Worm (Caenorhabditis elegans) whole organism, midembryonic: Measurements from ENCODE around the gene sup-36.

Source experiments
- T22C8.4 ChIP-seq: fragments of 200-800 bp; sonication (Bioruptor generic); IDR thresholded peaks from 2 replicates; pipeline ENCODE4 v1.3.6; 2022; ENCODE audit warnings: missing genetic modification characterization, missing compliant biosample characterization
- cog-1 ChIP-seq: sonication (generic microtip); optimal IDR thresholded peaks from 2 replicates; lab custom pipeline; 2016; ENCODE audit warnings: missing genetic modification characterization, missing compliant biosample characterization
- flt-1 ChIP-seq: fragments of 200-800 bp; sonication (Bioruptor generic); IDR thresholded peaks from 2 replicates; pipeline ENCODE4 v1.3.6; 2022; ENCODE audit warnings: missing genetic modification characterization, missing compliant biosample characterization
- klf-2 ChIP-seq: fragments of 200-800 bp; sonication (Bioruptor generic); conservative IDR thresholded peaks from 2 replicates; pipeline ENCODE4 v1.3.6; 2022; ENCODE audit warnings: missing genetic modification reagents, missing genetic modification characterization, missing compliant biosample characterization
- med-1 ChIP-seq: sonication (generic microtip); optimal IDR thresholded peaks from 2 replicates; lab custom pipeline; 2017; ENCODE audit warnings: missing genetic modification characterization, mild to moderate bottlenecking, missing compliant biosample characterization, antibody characterized with exemption, missing genetic modification reagents; ENCODE audit not compliant: insufficient read depth
- ref-1 ChIP-seq: fragments of 200-800 bp; sonication (Bioruptor generic); conservative IDR thresholded peaks from 2 replicates; pipeline ENCODE4 v1.3.6; 2022; ENCODE audit warnings: missing genetic modification reagents, missing genetic modification characterization, missing compliant biosample characterization
- tab-1 ChIP-seq: fragments of 200-800 bp; sonication (Bioruptor generic); IDR thresholded peaks from 2 replicates; pipeline ENCODE4 v1.3.6; 2022; ENCODE audit warnings: missing genetic modification characterization, missing compliant biosample characterization
- ztf-23 ChIP-seq: fragments of 200-800 bp; sonication (Bioruptor generic); IDR thresholded peaks from 2 replicates; pipeline ENCODE4 v1.3.6; 2022; ENCODE audit warnings: missing genetic modification reagents, missing genetic modification characterization, missing compliant biosample characterization
- ztf-29 ChIP-seq: fragments of 200-800 bp; sonication (Bioruptor generic); IDR thresholded peaks from 2 replicates; pipeline ENCODE4 v1.3.6; 2022; ENCODE audit warnings: missing genetic modification reagents, missing genetic modification characterization, missing compliant biosample characterization

sup-36 gene

ce11 chrIV:6631704-6632272 is 30.3 kb downstream of the sup-36 start, which contains the start of the genes cest-5.1 and C01B10.9:
cest-5.1 (minus strand) TSS chrIV:6631754.
C01B10.9 (plus strand) TSS chrIV:6632222.
- TF ChIP-seq tab-1 (GFP tag; lab: Robert Waterston, UW), result no peak
- TF ChIP-seq T22C8.4 (GFP tag; lab: Robert Waterston, UW), result 0 out of 2 replicates have a peak, but pooled peaks have one; percentile 27
- peak; percentile 9 for TF ChIP-seq cog-1 (tag; lab: Kevin White, UChicago)

DNA sequence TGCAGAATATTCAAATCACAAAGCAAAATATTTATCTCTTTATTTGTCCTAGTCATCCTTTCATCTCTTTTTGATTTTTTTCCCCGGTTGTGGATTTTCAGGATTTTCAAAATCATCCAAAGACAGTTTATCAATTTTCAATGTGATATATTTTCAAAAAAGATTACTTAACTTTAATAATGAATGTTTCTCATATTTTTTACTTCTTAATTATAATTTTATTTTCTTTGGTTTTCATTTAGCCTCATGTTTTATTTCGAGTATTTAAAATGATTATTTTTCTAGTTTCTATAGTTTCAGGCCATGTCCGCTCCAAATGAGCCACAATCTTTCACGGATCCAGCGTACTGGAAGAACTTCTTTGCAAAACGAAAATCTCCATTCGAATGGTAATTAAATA is 33.3 kb downstream of the sup-36 start, which contains the start of gene metl-13:
Gene metl-13, plus strand, starts transcription at position 301 of the 400 bp plus-strand sequence.
- TF ChIP-seq klf-2 (GFP tag; lab: Robert Waterston, UW) (no peak), flt-1 (GFP tag; lab: Robert Waterston, UW) (no peak), T22C8.4 (GFP tag; lab: Robert Waterston, UW) (no peak), ref-1 (GFP tag; lab: Robert Waterston, UW) (no peak), tab-1 (GFP tag; lab: Robert Waterston, UW) (no peak), cog-1 (tag; lab: Kevin White, UChicago) (no peak), med-1 (GFP tag; lab: Kevin White, UChicago) (no peak), ztf-29 (GFP tag; lab: Robert Waterston, UW) (no peak), ztf-23 (no peak)

ce11 chrIV:6638256-6638655 is 36.8 kb downstream of the sup-36 start, which contains the start of gene C01B10.7:
C01B10.7 (plus strand) TSS chrIV:6638556.
- no peak for TF ChIP-seq klf-2 (GFP tag; lab: Robert Waterston, UW)

ce11 chrIV:6639880-6640279 is 38.4 kb downstream of the sup-36 start, which contains the start of gene C01B10.6:
C01B10.6 (plus strand) TSS chrIV:6640180.
- no peak for TF ChIP-seq T22C8.4 (GFP tag; lab: Robert Waterston, UW)
- no peak for TF ChIP-seq tab-1 (GFP tag; lab: Robert Waterston, UW)
- no peak for TF ChIP-seq cog-1 (tag; lab: Kevin White, UChicago)
- no peak for TF ChIP-seq flt-1 (GFP tag; lab: Robert Waterston, UW)
- TF ChIP-seq ztf-23, result no peak
- no peak for TF ChIP-seq ref-1 (GFP tag; lab: Robert Waterston, UW)
- no peak for TF ChIP-seq klf-2 (GFP tag; lab: Robert Waterston, UW)
- no peak for TF ChIP-seq med-1 (GFP tag; lab: Kevin White, UChicago)
- TF ChIP-seq ztf-29 (GFP tag; lab: Robert Waterston, UW), result no peak

DNA sequence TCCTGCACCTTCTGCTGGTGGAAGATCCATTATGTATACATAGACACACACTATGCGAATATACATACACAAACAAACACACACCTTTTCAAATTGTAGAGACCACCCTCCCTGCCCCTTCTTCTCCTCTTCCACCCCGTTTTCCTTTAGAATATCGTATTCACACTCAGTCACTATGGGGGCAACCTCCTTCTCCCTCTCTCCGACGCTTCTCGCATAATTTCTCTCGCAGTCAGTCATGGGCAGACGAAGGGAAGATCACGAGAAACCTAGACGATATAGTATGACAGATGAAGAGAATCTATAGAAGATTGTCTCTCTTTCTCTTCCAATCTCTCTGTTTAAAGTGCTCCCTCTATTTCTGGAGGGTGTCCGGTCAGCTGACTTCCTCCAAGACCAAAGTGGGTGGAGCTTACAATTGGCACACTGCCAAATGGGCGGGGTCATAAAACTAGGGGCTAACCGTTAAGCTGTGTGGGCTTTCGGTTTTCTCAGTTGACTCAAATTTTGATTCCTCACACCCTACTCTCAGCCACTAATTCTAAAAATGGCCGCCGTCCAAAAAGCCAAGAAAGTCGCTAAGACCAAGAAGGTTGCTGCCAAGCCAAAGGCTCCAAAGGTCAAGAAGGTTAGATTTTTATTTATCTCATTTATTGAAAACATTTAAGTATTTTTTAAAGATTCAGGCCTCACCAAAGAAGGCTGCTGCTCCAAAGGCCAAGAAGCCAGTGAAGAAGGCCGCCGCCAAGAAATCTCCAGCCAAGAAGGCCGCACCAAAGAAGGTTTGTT is 44.6 kb downstream of the sup-36 start, which contains the start of gene hil-7:
Gene hil-7, plus strand, starts transcription at position 446 of the 789 bp plus-strand sequence.
- TF ChIP-seq ztf-29 (GFP tag; lab: Robert Waterston, UW) (peak; percentile 30; the same call in 1 of the 2 replicates), ztf-23 (peak; percentile 62), klf-2 (GFP tag; lab: Robert Waterston, UW) (no peak), flt-1 (GFP tag; lab: Robert Waterston, UW) (no peak; the same call in 1 of the 2 replicates), T22C8.4 (GFP tag; lab: Robert Waterston, UW) (no peak), cog-1 (tag; lab: Kevin White, UChicago) (peak; percentile 74), ref-1 (GFP tag; lab: Robert Waterston, UW) (0 out of 2 replicates have a peak, but pooled peaks have one; percentile 12), tab-1 (GFP tag; lab: Robert Waterston, UW) (0 out of 2 replicates have a peak, but pooled peaks have one; percentile 36), med-1 (GFP tag; lab: Kevin White, UChicago) (no peak)

- TF ChIP-seq T22C8.4 (GFP tag; lab: Robert Waterston, UW) (no peak), ztf-23 (no peak), ztf-29 (GFP tag; lab: Robert Waterston, UW) (no peak), cog-1 (tag; lab: Kevin White, UChicago) (no peak), flt-1 (GFP tag; lab: Robert Waterston, UW) (no peak), klf-2 (GFP tag; lab: Robert Waterston, UW) (no peak), med-1 (GFP tag; lab: Kevin White, UChicago) (no peak), ref-1 (GFP tag; lab: Robert Waterston, UW) (no peak), tab-1 (GFP tag; lab: Robert Waterston, UW) (no peak)
Observed at ce11 chrIV:6646905-6647304, 45.4 kb downstream of the sup-36 start.

DNA sequence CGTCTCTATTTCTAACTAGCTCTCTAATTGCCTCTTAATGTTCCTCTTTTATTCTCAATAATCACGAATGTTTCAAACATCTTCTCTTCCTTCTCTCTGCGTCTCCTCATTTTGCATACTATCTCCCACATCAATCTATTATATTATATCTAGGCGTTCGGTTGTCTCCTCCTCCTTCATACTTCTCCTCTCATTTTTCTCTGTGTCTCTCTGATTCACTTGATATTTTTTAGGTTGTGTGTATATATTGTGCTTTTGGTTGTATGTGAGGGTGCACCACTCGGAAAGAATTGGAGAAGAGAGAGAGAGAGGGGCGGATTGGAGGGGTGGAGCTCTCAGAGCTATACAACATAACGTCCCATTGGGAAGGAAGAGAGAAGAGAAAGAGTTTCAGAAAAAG is 47.2 kb downstream of the sup-36 start:
- TF ChIP-seq ztf-23 (peak; percentile 62), tab-1 (GFP tag; lab: Robert Waterston, UW) (0 out of 2 replicates have a peak, but pooled peaks have one; percentile 19), flt-1 (GFP tag; lab: Robert Waterston, UW) (0 out of 2 replicates have a peak, but pooled peaks have one; percentile 37), klf-2 (GFP tag; lab: Robert Waterston, UW) (no peak), med-1 (GFP tag; lab: Kevin White, UChicago) (no peak), cog-1 (tag; lab: Kevin White, UChicago) (peak; percentile 86)
